Worm (Caenorhabditis elegans) whole organism, young adult: ENCODE results near the gene srh-99.

Source experiments
- B0336.3 ChIP-seq: fragments of 200-800 bp; sonication (Bioruptor generic); IDR thresholded peaks from 2 replicates; pipeline ENCODE4 v1.3.6; 2022; ENCODE audit warnings: missing genetic modification characterization, missing compliant biosample characterization
- unc-62 ChIP-seq: fragments of 150-350 bp; optimal IDR thresholded peaks from 2 replicates; lab custom pipeline; 2014; ENCODE audit warnings: missing biosample characterization, missing genetic modification reagents, missing genetic modification characterization

DNA sequence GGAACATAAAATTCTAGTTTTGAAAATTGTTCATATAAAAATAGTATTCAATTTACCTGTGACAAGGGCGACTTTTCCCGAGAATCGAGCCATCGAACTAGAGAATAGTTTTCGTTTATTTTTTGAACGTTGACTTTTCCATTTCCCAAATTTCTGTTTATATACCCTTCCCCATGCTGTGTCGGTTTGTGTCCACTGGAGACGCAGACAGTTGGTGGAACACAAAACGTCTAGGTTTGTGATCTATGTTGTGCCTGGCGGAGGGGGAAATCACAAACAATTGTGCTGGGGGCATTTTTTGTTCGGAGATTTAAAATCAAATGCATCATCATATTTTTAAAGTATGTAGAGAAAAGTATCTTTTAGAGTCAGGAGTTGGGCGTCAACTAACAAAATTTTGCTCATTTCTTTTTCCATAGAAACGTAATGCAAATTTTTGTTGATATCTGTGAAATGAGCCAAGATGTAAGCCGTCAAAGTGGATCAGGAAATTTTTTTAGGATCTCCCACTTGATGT lies 27.4 kb upstream of the srh-99 start, which contains the start of gene nta-1:
- no peak for TF ChIP-seq unc-62 (GFP tag; lab: Kevin White, UChicago)
- TF ChIP-seq B0336.3 (GFP tag; lab: Robert Waterston, UW) = no peak
